Fruit fly (Drosophila melanogaster) whole organism, embryonic: ENCODE data around the gene CG14966.

ENCODE experiments used
- Atf3 ChIP-seq: fragments of 200-800 bp; sonication (Bioruptor generic); optimal IDR thresholded peaks from 3 replicates; lab custom pipeline; 2016; ENCODE audit warnings: missing biosample characterization, missing genetic modification characterization
- CG10654 ChIP-seq: fragments of 200-800 bp; sonication (Bioruptor generic); optimal IDR thresholded peaks from 2 replicates; lab custom pipeline; 2016; ENCODE audit warnings: missing biosample characterization, missing genetic modification characterization
- CG11695 ChIP-seq: fragments of 200-800 bp; sonication (Bioruptor generic); IDR thresholded peaks from 3 replicates; pipeline ENCODE4 v1.3.6; 2022; ENCODE audit warnings: missing biosample characterization, missing genetic modification characterization
- CG12942 ChIP-seq: fragments of 200-800 bp; sonication (Bioruptor generic); optimal IDR thresholded peaks from 3 replicates; lab custom pipeline; 2016; ENCODE audit warnings: missing biosample characterization, missing genetic modification characterization
- CG13287 ChIP-seq: fragments of 200-800 bp; sonication (Bioruptor generic); IDR thresholded peaks from 2 replicates; pipeline ENCODE4 v1.3.6; 2022; ENCODE audit warnings: missing biosample characterization, missing genetic modification characterization; ENCODE audit not compliant: partially characterized antibody
- CG14441 ChIP-seq: fragments of 200-800 bp; sonication (Bioruptor generic); IDR thresholded peaks from 2 replicates; pipeline ENCODE4 v1.3.6; 2022; ENCODE audit warnings: missing biosample characterization, missing genetic modification characterization
- CG14860 ChIP-seq: fragments of 200-800 bp; sonication (Bioruptor generic); IDR thresholded peaks from 3 replicates; pipeline ENCODE4 v1.3.6; 2022; ENCODE audit warnings: missing biosample characterization, missing genetic modification characterization; ENCODE audit not compliant: partially characterized antibody
- CG1603 ChIP-seq: fragments of 200-800 bp; sonication (Bioruptor generic); optimal IDR thresholded peaks from 2 replicates; lab custom pipeline; 2019; ENCODE audit warnings: missing biosample characterization, mild to moderate bottlenecking, missing genetic modification characterization, moderate library complexity
- CG17359 ChIP-seq: fragments of 200-800 bp; sonication (Bioruptor generic); optimal IDR thresholded peaks from 3 replicates; lab custom pipeline; 2018; ENCODE audit warnings: missing biosample characterization, mild to moderate bottlenecking, missing genetic modification characterization, moderate library complexity
- CG17361 ChIP-seq: fragments of 200-800 bp; sonication (Bioruptor generic); IDR thresholded peaks from 3 replicates; pipeline ENCODE4 v1.3.6; 2022; ENCODE audit warnings: missing biosample characterization, missing genetic modification characterization
- CG18599 ChIP-seq: fragments of 200-800 bp; sonication (Bioruptor generic); optimal IDR thresholded peaks from 3 replicates; lab custom pipeline; 2017; ENCODE audit warnings: missing biosample characterization, missing genetic modification characterization, mild to moderate bottlenecking, moderate library complexity, missing genetic modification reagents
- CG31224 ChIP-seq: fragments of 200-800 bp; sonication (Bioruptor generic); IDR thresholded peaks from 2 replicates; pipeline ENCODE4 v1.3.6; 2022; ENCODE audit warnings: missing biosample characterization, missing genetic modification characterization
- CG4424 ChIP-seq: fragments of 200-800 bp; sonication (Bioruptor generic); optimal IDR thresholded peaks from 3 replicates; lab custom pipeline; 2016; ENCODE audit warnings: missing biosample characterization, missing genetic modification characterization
- CG6765 ChIP-seq: fragments of 200-800 bp; sonication (Bioruptor generic); optimal IDR thresholded peaks from 3 replicates; lab custom pipeline; 2017; ENCODE audit warnings: missing biosample characterization, mild to moderate bottlenecking, missing genetic modification characterization
- CG7372 ChIP-seq: fragments of 200-800 bp; sonication (Bioruptor generic); IDR thresholded peaks from 2 replicates; pipeline ENCODE4 v1.3.6; 2022; ENCODE audit warnings: missing biosample characterization, missing genetic modification characterization
- CG7745 ChIP-seq: fragments of 200-800 bp; sonication (Bioruptor generic); optimal IDR thresholded peaks from 2 replicates; lab custom pipeline; 2018; ENCODE audit warnings: missing biosample characterization, mild to moderate bottlenecking, missing genetic modification characterization, moderate library complexity
- CG8281 ChIP-seq: fragments of 200-800 bp; sonication (Bioruptor generic); optimal IDR thresholded peaks from 2 replicates; lab custom pipeline; 2018; ENCODE audit warnings: missing biosample characterization, mild to moderate bottlenecking, missing genetic modification characterization, moderate library complexity
- CG8478 ChIP-seq: fragments of >200 bp; optimal IDR thresholded peaks from 2 replicates; lab custom pipeline; 2018
- CTCF ChIP-seq: fragments of 200-800 bp; sonication (Bioruptor generic); optimal IDR thresholded peaks from 2 replicates; lab custom pipeline; 2017; ENCODE audit warnings: missing biosample characterization, mild to moderate bottlenecking, missing genetic modification characterization, moderate library complexity
- Hand ChIP-seq: fragments of 200-800 bp; sonication (Bioruptor generic); optimal IDR thresholded peaks from 2 replicates; lab custom pipeline; 2017; ENCODE audit warnings: mild to moderate bottlenecking, missing biosample characterization, missing genetic modification reagents, missing genetic modification characterization
- Lpt ChIP-seq: fragments of >200 bp; optimal IDR thresholded peaks from 2 replicates; lab custom pipeline; 2018; ENCODE audit warnings: missing biosample characterization, missing genetic modification characterization
- Mrtf ChIP-seq: fragments of 200-800 bp; sonication (Bioruptor generic); IDR thresholded peaks from 3 replicates; pipeline ENCODE4 v1.3.6; 2022; ENCODE audit warnings: missing biosample characterization, missing genetic modification characterization
- Nf-YB ChIP-seq: fragments of 200-800 bp; sonication (Bioruptor generic); optimal IDR thresholded peaks from 3 replicates; lab custom pipeline; 2019; ENCODE audit warnings: missing biosample characterization, mild to moderate bottlenecking, missing genetic modification characterization, moderate library complexity
- Nf-YC ChIP-seq: fragments of 200-800 bp; optimal IDR thresholded peaks from 3 replicates; lab custom pipeline; 2019; ENCODE audit warnings: missing biosample characterization, mild to moderate bottlenecking, missing genetic modification characterization, moderate library complexity
- Opbp ChIP-seq: fragments of 200-800 bp; sonication (Bioruptor generic); IDR thresholded peaks from 3 replicates; pipeline ENCODE4 v1.3.6; 2022; ENCODE audit warnings: missing biosample characterization, missing genetic modification characterization; ENCODE audit not compliant: partially characterized antibody
- Poxn ChIP-seq: fragments of 200-800 bp; sonication (Bioruptor generic); IDR thresholded peaks from 2 replicates; pipeline ENCODE4 v1.3.6; 2022; ENCODE audit warnings: missing biosample characterization, missing genetic modification characterization
- Ravus ChIP-seq: fragments of 200-800 bp; sonication (Bioruptor generic); IDR thresholded peaks from 2 replicates; pipeline ENCODE4 v1.3.6; 2022; ENCODE audit warnings: missing biosample characterization, missing genetic modification characterization
- Rx ChIP-seq: fragments of 200-800 bp; sonication (Bioruptor generic); IDR thresholded peaks from 2 replicates; pipeline ENCODE4 v1.3.6; 2022; ENCODE audit warnings: missing biosample characterization, missing genetic modification characterization
- Ssrp ChIP-seq: fragments of 200-800 bp; sonication (Bioruptor generic); optimal IDR thresholded peaks from 2 replicates; lab custom pipeline; 2018; ENCODE audit warnings: missing biosample characterization, mild to moderate bottlenecking, missing genetic modification characterization, moderate library complexity
- bowl ChIP-seq: fragments of 200-800 bp; sonication (Bioruptor generic); IDR thresholded peaks from 2 replicates; pipeline ENCODE4 v1.3.6; 2022; ENCODE audit warnings: missing biosample characterization, missing genetic modification characterization
- chinmo ChIP-seq: fragments of 200-800 bp; sonication (Bioruptor generic); IDR thresholded peaks from 4 replicates; pipeline ENCODE4 v1.3.6; 2022; ENCODE audit warnings: missing biosample characterization, missing genetic modification characterization; ENCODE audit not compliant: partially characterized antibody
- cwo ChIP-seq: fragments of 200-800 bp; sonication (Bioruptor generic); optimal IDR thresholded peaks from 3 replicates; lab custom pipeline; 2017; ENCODE audit warnings: missing biosample characterization, missing genetic modification characterization, mild to moderate bottlenecking, moderate library complexity, missing genetic modification reagents
- dmrt11E ChIP-seq: fragments of 200-800 bp; sonication (Bioruptor generic); optimal IDR thresholded peaks from 3 replicates; lab custom pipeline; 2018; ENCODE audit warnings: missing biosample characterization, mild to moderate bottlenecking, missing genetic modification characterization, moderate library complexity
- fd3F ChIP-seq: fragments of 200-800 bp; sonication (Bioruptor generic); optimal IDR thresholded peaks from 2 replicates; lab custom pipeline; 2018; ENCODE audit warnings: missing biosample characterization, mild to moderate bottlenecking, missing genetic modification characterization, moderate library complexity
- gem ChIP-seq: fragments of 200-800 bp; sonication (Bioruptor generic); optimal IDR thresholded peaks from 2 replicates; lab custom pipeline; 2019; ENCODE audit warnings: missing biosample characterization, mild to moderate bottlenecking, missing genetic modification characterization, moderate library complexity
- h ChIP-seq: fragments of >200 bp; optimal IDR thresholded peaks from 2 replicates; lab custom pipeline; 2017
- hth ChIP-seq: fragments of >200 bp; optimal IDR thresholded peaks from 2 replicates; lab custom pipeline; 2017; ENCODE audit warnings: inconsistent platforms
- kah ChIP-seq: fragments of 200-800 bp; sonication (Bioruptor generic); optimal IDR thresholded peaks from 2 replicates; lab custom pipeline; 2018; ENCODE audit warnings: missing biosample characterization, mild to moderate bottlenecking, missing genetic modification characterization
- ken ChIP-seq: fragments of 200-800 bp; sonication (Bioruptor generic); IDR thresholded peaks from 3 replicates; pipeline ENCODE4 v1.3.6; 2022; ENCODE audit warnings: missing biosample characterization, missing genetic modification characterization
- mld ChIP-seq: fragments of 200-800 bp; sonication (Bioruptor generic); IDR thresholded peaks from 3 replicates; pipeline ENCODE4 v1.3.6; 2022; ENCODE audit warnings: missing biosample characterization, missing genetic modification characterization; ENCODE audit not compliant: partially characterized antibody
- org-1 ChIP-seq: fragments of 200-800 bp; sonication (Bioruptor generic); optimal IDR thresholded peaks from 2 replicates; lab custom pipeline; 2017; ENCODE audit warnings: missing biosample characterization, missing genetic modification characterization
- phol ChIP-seq: fragments of 200-800 bp; sonication (Bioruptor generic); optimal IDR thresholded peaks from 3 replicates; lab custom pipeline; 2018; ENCODE audit warnings: missing biosample characterization, mild to moderate bottlenecking, missing genetic modification characterization, moderate library complexity
- pros ChIP-seq: fragments of 200-800 bp; sonication (Bioruptor generic); optimal IDR thresholded peaks from 3 replicates; lab custom pipeline; 2019; ENCODE audit warnings: missing biosample characterization, mild to moderate bottlenecking, missing genetic modification characterization, moderate library complexity
- pum ChIP-seq: fragments of 200-800 bp; sonication (Bioruptor generic); optimal IDR thresholded peaks from 2 replicates; lab custom pipeline; 2016; ENCODE audit warnings: missing biosample characterization, missing genetic modification characterization
- repo ChIP-seq: fragments of 200-800 bp; sonication (Bioruptor generic); optimal IDR thresholded peaks from 2 replicates; lab custom pipeline; 2016; ENCODE audit warnings: missing biosample characterization, missing genetic modification characterization
- sc ChIP-seq, 3 experiments: fragments of >200 bp in 2 of 3; fragments of 200-800 bp in 1 of 3; sonication (Bioruptor generic) in 1 of 3; optimal IDR thresholded peaks; 2 replicates in 2 of 3; 3 replicates in 1 of 3; lab custom pipeline; 2017; ENCODE audit warnings: mild to moderate bottlenecking in 1 of 3, missing biosample characterization in 1 of 3, missing genetic modification characterization in 1 of 3, missing genetic modification reagents in 1 of 3
- schlank ChIP-seq: fragments of 200-800 bp; sonication (Bioruptor generic); optimal IDR thresholded peaks from 2 replicates; lab custom pipeline; 2018; ENCODE audit warnings: missing biosample characterization, mild to moderate bottlenecking, missing genetic modification characterization
- sens ChIP-seq: fragments of 200-800 bp; sonication (Bioruptor generic); peaks from one replicate; lab custom pipeline; 2016; ENCODE audit warnings: missing biosample characterization, missing genetic modification characterization
- sens-2 ChIP-seq: fragments of 200-800 bp; sonication (Bioruptor generic); IDR thresholded peaks from 2 replicates; pipeline ENCODE4 v1.3.6; 2022; ENCODE audit warnings: missing biosample characterization, missing genetic modification characterization
- sqz ChIP-seq: fragments of 200-800 bp; sonication (Bioruptor generic); optimal IDR thresholded peaks from 3 replicates; lab custom pipeline; 2018; ENCODE audit warnings: missing biosample characterization, mild to moderate bottlenecking, missing genetic modification characterization
- tap ChIP-seq: fragments of 200-800 bp; optimal IDR thresholded peaks from 3 replicates; lab custom pipeline; 2019; ENCODE audit warnings: missing biosample characterization, mild to moderate bottlenecking, missing genetic modification characterization, moderate library complexity
- twi ChIP-seq: fragments of 200-800 bp; optimal IDR thresholded peaks from 2 replicates; lab custom pipeline; 2019; ENCODE audit warnings: missing biosample characterization, mild to moderate bottlenecking, missing genetic modification characterization, moderate library complexity

Gene CG14966

dm6 chr3L:3194059-3194458 is 3.4 kb downstream of the CG14966 start (continued):
- TF ChIP-seq phol (peak; percentile 92), Nf-YB (GFP tag; lab: Kevin White, UChicago) (peak; percentile 82), CG12942 (GFP tag; lab: Kevin White, UChicago) (peak; percentile 80), tap (tag; lab: Kevin White, UChicago) (peak; percentile 92), Ssrp (tag; lab: Kevin White, UChicago) (peak; percentile 91), CG1603 (tag; lab: Kevin White, UChicago) (peak; percentile 88), repo (GFP tag; lab: Kevin White, UChicago) (peak; percentile 48), CG8478 (lab: Kevin White, UChicago) (no peak), CG6765 (GFP tag; lab: Kevin White, UChicago) (peak; percentile 86), Ravus (peak; percentile 82), pum (GFP tag; lab: Kevin White, UChicago) (peak; percentile 46), Nf-YC (tag; lab: Kevin White, UChicago) (peak; percentile 80), gem (peak; percentile 96), ken (GFP tag; lab: Robert Waterston, UW) (peak; percentile 89), CG4424 (GFP tag; lab: Kevin White, UChicago) (peak; percentile 88), Mrtf (GFP tag; lab: Robert Waterston, UW) (peak; percentile 86), CG7745 (tag; lab: Kevin White, UChicago) (peak; percentile 56), CG14860 (no peak), CG31224 (GFP tag; lab: Robert Waterston, UW) (peak; percentile 86), CG14441 (GFP tag; lab: Robert Waterston, UW) (peak; percentile 94), sqz (GFP tag; lab: Kevin White, UChicago) (no peak), cwo (peak; percentile 89), CG13287 (GFP tag; lab: Robert Waterston, UW) (no peak), fd3F (GFP tag; lab: Kevin White, UChicago) (peak; percentile 91), CG11695 (peak; percentile 97), CTCF (GFP tag; lab: Kevin White, UChicago) (peak; percentile 59), CG7372 (peak; percentile 92), CG18599 (peak; percentile 96), sens (GFP tag; lab: Kevin White, UChicago) (peak; percentile 96), h (lab: Kevin White, UChicago) (no peak), dmrt11E (tag; lab: Kevin White, UChicago) (peak; percentile 93), Poxn (peak; percentile 54; the same call in 1 of the 2 replicates), CG10654 (peak; percentile 87), Opbp (GFP tag; lab: Robert Waterston, UW) (no peak), Hand (GFP tag; lab: Kevin White, UChicago) (peak; percentile 90), Rx (GFP tag; lab: Robert Waterston, UW) (peak; percentile 93), sc (optimal IDR thresholded peaks at IDR 0.05; lab: Kevin White, UChicago) (no peak), sc (GFP tag; optimal IDR thresholded peaks at IDR 0.05; lab: Kevin White, UChicago) (peak; percentile 91), sens-2 (peak; percentile 92), chinmo (GFP tag; lab: Robert Waterston, UW) (no peak), CG8281 (peak; percentile 77), org-1 (GFP tag; lab: Kevin White, UChicago) (peak; percentile 87), CG17361 (GFP tag; lab: Robert Waterston, UW) (peak; percentile 95), pros (GFP tag; lab: Kevin White, UChicago) (no peak), schlank (tag; lab: Kevin White, UChicago) (peak; percentile 68), Atf3 (GFP tag; lab: Kevin White, UChicago) (peak; percentile 4), Lpt (GFP tag; lab: Kevin White, UChicago) (no peak), mld (no peak), hth (no peak), bowl (GFP tag; lab: Robert Waterston, UW) (peak; percentile 83; the same call in 1 of the 2 replicates), kah (GFP tag; lab: Kevin White, UChicago) (peak; percentile 88), CG17359 (tag; lab: Kevin White, UChicago) (peak; percentile 98), twi (tag; lab: Kevin White, UChicago) (peak; percentile 77)
